Worm (Caenorhabditis elegans) whole organism, L3 larva: Measurements from ENCODE around the gene Y39G8B.5.

Experiments
- R02D3.7 ChIP-seq: fragments of 150-350 bp; optimal IDR thresholded peaks from 2 replicates; lab custom pipeline; 2014; ENCODE audit warnings: missing biosample characterization, missing genetic modification characterization
- aly-2 ChIP-seq: fragments of 150-350 bp; optimal IDR thresholded peaks from 2 replicates; lab custom pipeline; 2014; ENCODE audit warnings: missing biosample characterization, missing genetic modification characterization
- egl-5 ChIP-seq: fragments of 150-350 bp; optimal IDR thresholded peaks from 2 replicates; lab custom pipeline; 2017; ENCODE audit warnings: missing biosample characterization, missing genetic modification reagents, missing genetic modification characterization, inconsistent platforms
- elt-1 ChIP-seq: fragments of 150-350 bp; optimal IDR thresholded peaks from 2 replicates; lab custom pipeline; 2014; ENCODE audit warnings: missing biosample characterization, missing genetic modification characterization
- elt-2 ChIP-seq: sonication (generic microtip); optimal IDR thresholded peaks from 2 replicates; lab custom pipeline; 2016; ENCODE audit warnings: missing genetic modification reagents, mild to moderate bottlenecking, missing genetic modification characterization, missing compliant biosample characterization
- elt-3 ChIP-seq, 3 experiments: fragments of 150-350 bp in 1 of 3; sonication (generic microtip) in 2 of 3; optimal IDR thresholded peaks; 2 replicates in 2 of 3; 4 replicates in 1 of 3; lab custom pipeline; 2014 to 2017; ENCODE audit warnings: missing biosample characterization in 3 of 3, missing genetic modification characterization in 3 of 3
- eor-1 ChIP-seq, 2 experiments: fragments of 150-350 bp; optimal IDR thresholded peaks; 2 replicates each; lab custom pipeline; 2014 to 2018; ENCODE audit warnings: missing biosample characterization in 2 of 2, missing genetic modification characterization in 2 of 2
- fkh-10 ChIP-seq: sonication (generic microtip); optimal IDR thresholded peaks from 2 replicates; lab custom pipeline; 2017; ENCODE audit warnings: missing biosample characterization, missing genetic modification reagents, missing genetic modification characterization
- fos-1 ChIP-seq: fragments of 150-350 bp; optimal IDR thresholded peaks from 2 replicates; lab custom pipeline; 2014; ENCODE audit warnings: missing biosample characterization, missing genetic modification characterization
- jun-1 ChIP-seq: fragments of 150-350 bp; optimal IDR thresholded peaks from 2 replicates; lab custom pipeline; 2014; ENCODE audit warnings: missing biosample characterization, missing genetic modification reagents, missing genetic modification characterization
- lin-15B ChIP-seq: fragments of 150-350 bp; optimal IDR thresholded peaks from 2 replicates; lab custom pipeline; 2014; ENCODE audit warnings: missing biosample characterization, missing genetic modification characterization
- lsy-12 ChIP-seq: sonication (generic microtip); optimal IDR thresholded peaks from 2 replicates; lab custom pipeline; 2016; ENCODE audit warnings: mild to moderate bottlenecking, missing genetic modification characterization, missing compliant biosample characterization
- nfya-1 ChIP-seq: sonication (generic microtip); optimal IDR thresholded peaks from 2 replicates; lab custom pipeline; 2017; ENCODE audit warnings: missing genetic modification characterization, mild to moderate bottlenecking, missing compliant biosample characterization, antibody characterized with exemption, moderate library complexity; ENCODE audit not compliant: insufficient read depth
- nhr-11 ChIP-seq: fragments of 150-350 bp; optimal IDR thresholded peaks from 2 replicates; lab custom pipeline; 2014; ENCODE audit warnings: missing biosample characterization, missing genetic modification characterization
- nhr-25 ChIP-seq: sonication (generic microtip); optimal IDR thresholded peaks from 2 replicates; lab custom pipeline; 2017; ENCODE audit warnings: missing biosample characterization, missing genetic modification characterization
- nhr-43 ChIP-seq: sonication (generic microtip); optimal IDR thresholded peaks from 2 replicates; lab custom pipeline; 2016; ENCODE audit warnings: mild to moderate bottlenecking, missing genetic modification characterization, missing compliant biosample characterization; ENCODE audit not compliant: poor library complexity, severe bottlenecking
- nhr-67 ChIP-seq: fragments of 150-350 bp; optimal IDR thresholded peaks from 2 replicates; lab custom pipeline; 2014; ENCODE audit warnings: missing biosample characterization, missing genetic modification characterization
- nhr-76 ChIP-seq: fragments of 150-350 bp; sonication (generic microtip); optimal IDR thresholded peaks from 5 replicates; lab custom pipeline; 2014; ENCODE audit warnings: missing biosample characterization, missing genetic modification characterization
- nhr-77 ChIP-seq: fragments of 150-350 bp; optimal IDR thresholded peaks from 2 replicates; lab custom pipeline; 2014; ENCODE audit warnings: missing biosample characterization, missing genetic modification characterization
- pha-4 ChIP-seq: fragments of 150-350 bp; optimal IDR thresholded peaks from 2 replicates; lab custom pipeline; 2014; ENCODE audit warnings: missing biosample characterization, missing genetic modification reagents, missing genetic modification characterization
- pqm-1 ChIP-seq: fragments of 150-350 bp; optimal IDR thresholded peaks from 2 replicates; lab custom pipeline; 2017; ENCODE audit warnings: missing biosample characterization, missing genetic modification characterization, inconsistent platforms
- skn-1 ChIP-seq: fragments of 150-350 bp; optimal IDR thresholded peaks from 2 replicates; lab custom pipeline; 2014; ENCODE audit warnings: missing biosample characterization, missing genetic modification characterization
- snpc-4 ChIP-seq: fragments of 150-350 bp; optimal IDR thresholded peaks from 2 replicates; lab custom pipeline; 2014; ENCODE audit warnings: missing biosample characterization, missing genetic modification characterization
- tbx-2 ChIP-seq: sonication (generic microtip); optimal IDR thresholded peaks from 2 replicates; lab custom pipeline; 2016; ENCODE audit warnings: mild to moderate bottlenecking, missing genetic modification characterization, missing compliant biosample characterization
- unc-39 ChIP-seq: sonication (generic microtip); optimal IDR thresholded peaks from 4 replicates; lab custom pipeline; 2017; ENCODE audit warnings: missing biosample characterization, missing genetic modification characterization

Gene Y39G8B.5

DNA sequence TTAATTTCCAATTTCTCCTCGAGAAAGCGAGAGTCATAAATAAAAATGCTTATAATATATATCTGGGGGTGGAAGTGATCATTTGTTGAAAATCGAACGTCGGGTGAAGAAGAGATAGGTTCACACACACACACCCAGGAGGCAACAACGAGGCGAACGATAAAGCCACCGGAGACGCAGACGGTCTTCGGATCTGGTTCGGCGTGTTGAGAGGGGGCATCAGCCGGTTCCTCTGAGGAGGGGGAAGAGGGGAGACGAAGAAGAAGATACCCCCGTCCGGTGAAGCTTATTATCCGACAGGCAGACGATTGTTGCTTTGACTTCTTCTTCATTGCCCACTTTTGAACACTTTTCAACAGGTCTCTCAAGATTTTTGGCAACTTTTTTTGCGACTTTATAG lies 13.1 kb upstream of the Y39G8B.5 start:
- TF ChIP-seq nhr-43 (tag; lab: Kevin White, UChicago), result peak; percentile 56
- no peak for TF ChIP-seq nhr-67
- TF ChIP-seq pqm-1 (tag; lab: Kevin White, UChicago), result no peak
- TF ChIP-seq, all 47 proteins: peak for 1

DNA sequence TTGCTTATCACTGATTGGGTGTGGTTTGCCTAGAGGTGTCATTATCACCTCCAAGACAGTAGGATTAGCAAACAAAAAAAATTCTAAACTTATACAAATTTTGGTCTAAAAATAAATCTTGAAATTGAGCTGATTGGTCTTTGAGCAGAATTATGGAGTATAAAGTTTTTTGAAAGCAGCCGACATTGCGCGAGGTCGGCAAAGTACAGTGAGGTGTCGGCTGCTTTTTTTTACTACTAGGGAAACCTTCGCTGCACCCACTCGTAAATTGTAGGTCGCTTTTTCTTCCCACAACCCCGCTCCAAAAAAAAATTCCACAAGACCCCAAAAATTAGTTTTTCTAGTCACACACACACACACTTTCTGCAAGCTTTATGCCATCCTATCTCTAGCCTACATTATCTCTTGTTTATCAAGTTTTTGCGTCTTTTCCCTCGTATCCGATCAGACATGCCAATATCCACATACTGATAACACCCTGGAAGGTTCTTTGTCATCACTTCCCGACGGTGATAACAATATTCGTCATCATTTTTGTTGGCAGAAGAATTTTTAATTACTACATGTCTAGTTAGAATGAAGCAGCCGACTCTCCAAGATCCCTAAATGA lies 12.3 kb upstream of the Y39G8B.5 start:
- TF ChIP-seq jun-1 (tag; lab: Kevin White, UChicago), result no peak
- no peak for TF ChIP-seq pqm-1 (tag; lab: Kevin White, UChicago)
- TF ChIP-seq fos-1, result no peak
- TF ChIP-seq unc-39, result no peak
- TF ChIP-seq nhr-77 (tag; lab: Kevin White, UChicago), result no peak
- no peak for TF ChIP-seq lin-15B
- no peak for TF ChIP-seq nhr-11 (tag; lab: Kevin White, UChicago)
- TF ChIP-seq elt-2 (tag; lab: Kevin White, UChicago), result peak; percentile 26
- no peak for TF ChIP-seq nfya-1 (tag; lab: Kevin White, UChicago)
- TF ChIP-seq egl-5 (tag; lab: Kevin White, UChicago), result no peak
- TF ChIP-seq aly-2, result no peak
- TF ChIP-seq tbx-2 (tag; lab: Kevin White, UChicago), result no peak
- no peak for TF ChIP-seq skn-1 (tag; lab: Kevin White, UChicago)
- no peak for TF ChIP-seq lsy-12 (tag; lab: Kevin White, UChicago)
- TF ChIP-seq snpc-4 (tag; lab: Kevin White, UChicago), result peak; percentile 35
- TF ChIP-seq fkh-10 (GFP tag; lab: Kevin White, UChicago), result no peak
- TF ChIP-seq elt-1 (tag; lab: Kevin White, UChicago), result no peak
- TF ChIP-seq, all 47 proteins: peak for 2

ce11 chrII:14002200-14002599 lies 10.6 kb upstream of the Y39G8B.5 start, which contains the start of gene F01D5.5:
Gene F01D5.5, minus strand, starts transcription at chrII:14002300.
- TF ChIP-seq elt-2 (tag; lab: Kevin White, UChicago), result peak; percentile 34
- TF ChIP-seq egl-5 (tag; lab: Kevin White, UChicago), result no peak

DNA sequence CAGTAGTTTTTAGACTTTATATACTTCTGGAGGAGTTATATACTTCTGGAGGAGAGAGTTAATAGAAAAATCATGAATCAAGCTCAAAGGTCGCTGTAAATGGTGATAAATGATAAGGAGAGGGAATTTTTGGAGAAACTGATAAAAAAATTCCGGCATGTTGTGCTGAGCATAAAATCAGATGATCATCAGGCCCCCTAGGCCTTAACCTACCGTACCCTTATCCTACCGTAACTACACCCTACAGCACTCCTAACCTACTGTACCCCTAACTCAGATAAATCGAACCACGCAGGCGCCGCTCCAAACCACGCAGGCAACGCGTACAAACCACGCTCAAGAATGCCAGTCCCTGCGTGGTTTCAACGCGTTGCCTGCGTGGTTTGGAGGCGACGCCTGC lies 8.4 kb upstream of the Y39G8B.5 start, which contains the start of gene F01D5.3:
Gene F01D5.3 (minus strand): TSS at position 101 of the 400 bp plus-strand sequence.
- TF ChIP-seq elt-2 (tag; lab: Kevin White, UChicago), result peak; percentile 42

DNA sequence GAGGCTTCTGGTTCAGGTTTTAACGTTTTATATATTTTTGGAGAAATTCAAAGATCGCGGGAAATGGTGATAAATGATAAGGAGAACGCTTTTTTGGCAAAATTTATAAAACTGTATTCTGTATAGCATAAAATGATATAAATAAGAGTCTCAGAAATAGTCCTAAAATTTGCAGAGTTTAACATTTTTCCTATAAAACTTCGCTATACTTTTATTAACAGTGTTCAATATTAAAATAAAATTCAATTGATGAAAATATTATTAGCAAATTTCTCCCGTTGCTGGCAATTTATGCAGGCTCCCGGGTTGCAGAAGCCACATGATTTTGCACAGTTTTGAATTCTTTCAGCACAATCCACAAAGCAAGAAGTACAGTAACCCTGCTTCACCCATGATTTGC lies 7.3 kb upstream of the Y39G8B.5 start, which contains the start of gene F01D5.2:
Gene F01D5.2 (minus strand): TSS at position 101 of the 400 bp plus-strand sequence.
- no peak for TF ChIP-seq nhr-76 (tag; lab: Kevin White, UChicago)
- no peak for TF ChIP-seq elt-3 (tag; optimal IDR thresholded peaks at IDR 0.05; lab: Kevin White, UChicago)
- no peak for TF ChIP-seq nhr-43 (tag; lab: Kevin White, UChicago)
- TF ChIP-seq tbx-2 (tag; lab: Kevin White, UChicago), result no peak
- no peak for TF ChIP-seq eor-1 (tag; optimal IDR thresholded peaks at IDR 0.05; lab: Kevin White, UChicago)

- TF ChIP-seq nhr-11 (tag; lab: Kevin White, UChicago) (no peak), pha-4 (tag; lab: Kevin White, UChicago) (no peak), R02D3.7 (no peak), nhr-25 (tag; lab: Kevin White, UChicago) (no peak), aly-2 (no peak), pqm-1 (tag; lab: Kevin White, UChicago) (peak; percentile 35), elt-2 (tag; lab: Kevin White, UChicago) (no peak)
- TF ChIP-seq, all 47 proteins: peak for 1
Observed at ce11 chrII:13997989-13998388, 6.3 kb upstream of the Y39G8B.5 start.

ce11 chrII:13997477-13997876 lies 5.8 kb upstream of the Y39G8B.5 start, which contains the start of gene F01D5.1:
Gene F01D5.1, minus strand, starts transcription at chrII:13997581.
- TF ChIP-seq fos-1 (no peak), elt-2 (tag; lab: Kevin White, UChicago) (peak; percentile 75), pqm-1 (tag; lab: Kevin White, UChicago) (peak; percentile 64)
- TF ChIP-seq, all 47 proteins: peak for 2
